Worm (Caenorhabditis elegans) whole organism, dauer: ENCODE data around the gene htas-1.

Source experiments
- unc-62 ChIP-seq: sonication (generic microtip); optimal IDR thresholded peaks from 2 replicates; lab custom pipeline; 2017; ENCODE audit warnings: missing biosample characterization, missing genetic modification reagents, missing genetic modification characterization

The htas-1 gene

ce11 chrIV:9668103-9668672 lies 15.1 kb downstream of the htas-1 start:
- no peak for TF ChIP-seq unc-62 (GFP tag; lab: Kevin White, UChicago)

- TF ChIP-seq unc-62 (GFP tag; lab: Kevin White, UChicago), result no peak
These were observed 16.2 kb downstream of the htas-1 start for ce11 chrIV:9667084-9667483.

ce11 chrIV:9659999-9660398 lies 23.3 kb downstream of the htas-1 start:
- TF ChIP-seq unc-62 (GFP tag; lab: Kevin White, UChicago), result no peak

ce11 chrIV:9657753-9658152 lies 25.6 kb downstream of the htas-1 start, which contains the start of gene acc-1:
acc-1 (plus strand) TSS chrIV:9658053.
- TF ChIP-seq unc-62 (GFP tag; lab: Kevin White, UChicago), result no peak

ce11 chrIV:9655556-9655955 lies 27.8 kb downstream of the htas-1 start:
- TF ChIP-seq unc-62 (GFP tag; lab: Kevin White, UChicago), result no peak

ce11 chrIV:9654017-9654416 lies 29.3 kb downstream of the htas-1 start, which contains the start of gene F58G6.7:
F58G6.7 (plus strand) TSS chrIV:9654317.
- no peak for TF ChIP-seq unc-62 (GFP tag; lab: Kevin White, UChicago)

- no peak for TF ChIP-seq unc-62 (GFP tag; lab: Kevin White, UChicago)
These were observed 30.1 kb downstream of the htas-1 start, which contains the start of gene F58G6.3 for ce11 chrIV:9653184-9653583. F58G6.3 (plus strand) TSS chrIV:9653535.

ce11 chrIV:9651234-9651633 lies 32.1 kb downstream of the htas-1 start, which contains the start of gene chca-1:
chca-1 (plus strand) TSS chrIV:9651394.
- no peak for TF ChIP-seq unc-62 (GFP tag; lab: Kevin White, UChicago)

ce11 chrIV:9648682-9649081 lies 34.7 kb downstream of the htas-1 start, which contains the start of gene srm-3:
srm-3 (plus strand) TSS chrIV:9648982.
- TF ChIP-seq unc-62 (GFP tag; lab: Kevin White, UChicago), result no peak

- TF ChIP-seq unc-62 (GFP tag; lab: Kevin White, UChicago), result no peak
These were observed 35.5 kb downstream of the htas-1 start, which contains the start of gene amph-1 for ce11 chrIV:9647789-9648361. amph-1 (minus strand) TSS chrIV:9647873.

ce11 chrIV:9643188-9643587 lies 40.1 kb downstream of the htas-1 start, which contains the start of gene degl-2:
degl-2 (plus strand) TSS chrIV:9643488.
- no peak for TF ChIP-seq unc-62 (GFP tag; lab: Kevin White, UChicago)

- TF ChIP-seq unc-62 (GFP tag; lab: Kevin White, UChicago), result no peak
These were observed 41.4 kb downstream of the htas-1 start, which contains the start of gene del-2 for ce11 chrIV:9641925-9642324. del-2 (minus strand) TSS chrIV:9642025.

ce11 chrIV:9634848-9635247 lies 48.5 kb downstream of the htas-1 start, which contains the start of gene mca-1:
mca-1 (minus strand) TSS chrIV:9634948.
- TF ChIP-seq unc-62 (GFP tag; lab: Kevin White, UChicago), result no peak

ce11 chrIV:9633889-9634288 lies 49.4 kb downstream of the htas-1 start:
- TF ChIP-seq unc-62 (GFP tag; lab: Kevin White, UChicago), result no peak
